Worm (Caenorhabditis elegans) whole organism, L1 larva: ENCODE results near the gene Y76A2B.4.

Experiments
- F16B12.6 ChIP-seq: fragments of 150-350 bp; optimal IDR thresholded peaks from 2 replicates; lab custom pipeline; 2014; ENCODE audit warnings: missing biosample characterization, missing genetic modification characterization
- ceh-88 ChIP-seq: fragments of 200-800 bp; sonication (Bioruptor generic); IDR thresholded peaks from 2 replicates; pipeline ENCODE4 v1.3.6; 2022; ENCODE audit warnings: missing genetic modification characterization, missing compliant biosample characterization
- egl-27 ChIP-seq, 2 experiments: fragments of 150-350 bp in 1 of 2; sonication (generic microtip); optimal IDR thresholded peaks; 3 replicates each; lab custom pipeline; 2017 to 2018; ENCODE audit warnings: missing biosample characterization in 2 of 2, missing genetic modification characterization in 2 of 2, missing genetic modification reagents in 2 of 2
- elt-3 ChIP-seq, 6 experiments: fragments of 150-350 bp in 1 of 6; sonication (generic microtip); optimal IDR thresholded peaks; 2 replicates each; lab custom pipeline; 2017 to 2018; ENCODE audit warnings: missing biosample characterization in 6 of 6, missing genetic modification characterization in 6 of 6, inconsistent platforms in 1 of 6
- fos-1 ChIP-seq: fragments of 150-350 bp; optimal IDR thresholded peaks from 2 replicates; lab custom pipeline; 2014; ENCODE audit warnings: missing biosample characterization, missing genetic modification characterization
- lin-13 ChIP-seq: fragments of 150-350 bp; optimal IDR thresholded peaks from 2 replicates; lab custom pipeline; 2014; ENCODE audit warnings: missing biosample characterization, missing genetic modification reagents, missing genetic modification characterization
- nhr-11 ChIP-seq: fragments of 150-350 bp; optimal IDR thresholded peaks from 2 replicates; lab custom pipeline; 2014; ENCODE audit warnings: missing biosample characterization, missing genetic modification characterization
- pag-3 ChIP-seq: sonication (generic microtip); optimal IDR thresholded peaks from 2 replicates; lab custom pipeline; 2017; ENCODE audit warnings: missing genetic modification characterization, mild to moderate bottlenecking, missing compliant biosample characterization, antibody characterized with exemption, borderline replicate concordance; ENCODE audit not compliant: insufficient read depth
- pqm-1 ChIP-seq: sonication (generic microtip); optimal IDR thresholded peaks from 3 replicates; lab custom pipeline; 2017; ENCODE audit warnings: missing biosample characterization, missing genetic modification characterization
- snpc-4 ChIP-seq: fragments of 150-350 bp; optimal IDR thresholded peaks from 2 replicates; lab custom pipeline; 2014; ENCODE audit warnings: missing biosample characterization, missing genetic modification characterization
- tbx-2 ChIP-seq: sonication (generic microtip); optimal IDR thresholded peaks from 2 replicates; lab custom pipeline; 2016; ENCODE audit warnings: missing genetic modification characterization, missing compliant biosample characterization
- unc-30 ChIP-seq: sonication (generic microtip); optimal IDR thresholded peaks from 2 replicates; lab custom pipeline; 2017; ENCODE audit warnings: missing biosample characterization, missing genetic modification characterization
- unc-62 ChIP-seq: fragments of 150-350 bp; optimal IDR thresholded peaks from 2 replicates; lab custom pipeline; 2014; ENCODE audit warnings: missing biosample characterization, missing genetic modification reagents, missing genetic modification characterization
- ztf-11 ChIP-seq, 2 experiments: sonication (generic microtip); optimal IDR thresholded peaks; 2 replicates each; lab custom pipeline; 2016 to 2017; ENCODE audit warnings: missing genetic modification characterization in 2 of 2, missing biosample characterization in 1 of 2, missing compliant biosample characterization in 1 of 2

- TF ChIP-seq nhr-11 (tag; lab: Kevin White, UChicago) (no peak), fos-1 (tag; lab: Kevin White, UChicago) (no peak), pag-3 (tag; lab: Kevin White, UChicago) (no peak), egl-27 (tag; optimal IDR thresholded peaks at IDR 0.05; lab: Kevin White, UChicago) (no peak), F16B12.6 (no peak), unc-62 (GFP tag; lab: Kevin White, UChicago) (no peak), ceh-88 (GFP tag; lab: Robert Waterston, UW) (no peak), unc-30 (tag; lab: Kevin White, UChicago) (no peak), elt-3 (tag; optimal IDR thresholded peaks at IDR 0.05; lab: Kevin White, UChicago) (peak; percentile 67 to 92 (median 87)), tbx-2 (tag; lab: Kevin White, UChicago) (no peak), lin-13 (no peak), snpc-4 (tag; lab: Kevin White, UChicago) (no peak), pqm-1 (tag; lab: Kevin White, UChicago) (peak; percentile 26), ztf-11 (tag; optimal IDR thresholded peaks at IDR 0.05; lab: Kevin White, UChicago) (no peak)
These were observed 2.0 kb downstream of the Y76A2B.4 start for ce11 chrIII:13544593-13544992.
